Worm (Caenorhabditis elegans): ENCODE results near the gene K11H12.4.

DNA sequence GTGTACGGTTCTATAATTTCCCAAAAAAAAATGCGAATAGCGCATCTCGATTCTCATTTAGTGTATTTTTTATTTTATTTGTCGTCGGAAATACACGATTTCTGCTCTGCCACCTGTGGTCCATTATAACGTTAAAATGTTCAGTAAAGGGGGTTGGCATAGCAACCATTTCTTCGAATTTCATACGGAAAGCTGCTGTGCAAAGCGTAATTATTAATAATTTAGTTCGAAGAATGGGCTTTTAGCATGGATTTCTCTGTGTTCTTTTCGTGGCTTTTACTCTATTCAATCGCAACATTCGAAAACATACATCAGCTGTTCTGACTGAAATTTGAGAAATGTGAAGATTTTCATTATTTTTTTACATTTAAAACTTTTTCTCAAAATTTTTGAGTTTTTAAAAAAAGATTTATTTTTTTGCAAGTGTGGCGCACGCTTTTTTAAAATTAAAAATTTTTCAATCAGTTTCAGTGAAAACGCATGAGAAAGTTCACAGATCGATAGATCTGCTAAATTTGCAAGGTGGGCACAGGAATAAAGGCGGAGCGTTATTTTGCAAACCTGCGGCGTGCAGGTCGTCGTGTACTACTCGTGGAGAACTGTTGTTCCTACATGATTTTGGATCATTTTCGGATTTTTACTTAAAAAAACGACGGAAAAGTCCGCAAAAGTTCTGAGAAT, 17.0 kb downstream of the K11H12.4 start:
- TF ChIP-seq ZK546.5 (tag; optimal IDR thresholded peaks at IDR 0.05): no peak
- no peak for TF ChIP-seq nhr-76 (tag; optimal IDR thresholded peaks at IDR 0.05)
- no peak for TF ChIP-seq ztf-11 (tag; optimal IDR thresholded peaks at IDR 0.05)
- no peak for TF ChIP-seq aly-2 (tag; optimal IDR thresholded peaks at IDR 0.05)
- TF ChIP-seq nhr-237 (tag; optimal IDR thresholded peaks at IDR 0.05): no peak
- no peak for TF ChIP-seq nhr-25 (tag; optimal IDR thresholded peaks at IDR 0.05)
- no peak for TF ChIP-seq nhr-28 (tag; optimal IDR thresholded peaks at IDR 0.05)
- no peak for TF ChIP-seq hmg-11 (tag; optimal IDR thresholded peaks at IDR 0.05)
- no peak for TF ChIP-seq fkh-10 (GFP tag; optimal IDR thresholded peaks at IDR 0.05)
- no peak for TF ChIP-seq unc-62 (GFP tag; optimal IDR thresholded peaks at IDR 0.05)
- no peak for TF ChIP-seq snpc-4 (tag; optimal IDR thresholded peaks at IDR 0.05)
